Fruit fly (Drosophila melanogaster): ENCODE measurements around the gene Dys.

DNA sequence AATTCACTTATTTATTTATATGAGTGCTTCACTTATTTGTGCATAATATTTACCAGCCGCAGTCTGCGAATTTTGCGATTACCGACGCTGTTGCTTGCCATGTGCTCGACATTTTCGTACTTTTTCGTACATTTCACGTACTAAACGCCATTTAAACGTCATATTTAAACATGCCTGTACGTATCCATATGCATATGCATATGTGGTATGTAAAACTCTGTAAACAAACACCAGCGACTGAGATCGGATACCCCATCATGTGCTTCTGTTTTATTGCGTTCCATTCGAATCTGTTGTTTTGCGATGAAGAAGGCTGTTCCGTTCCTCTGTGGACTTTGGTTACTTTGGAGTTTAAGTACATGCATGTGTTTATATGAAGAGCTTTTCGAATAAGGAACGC is 111.1 kb downstream of the Dys start:
- no peak for TF ChIP-seq CG14441 (GFP tag; IDR thresholded peaks at IDR 0.05)
- no peak for TF ChIP-seq CG7786 (GFP tag; optimal IDR thresholded peaks at IDR 0.05)
- no peak for TF ChIP-seq sisA (GFP tag; IDR thresholded peaks at IDR 0.05)
